Fruit fly (Drosophila melanogaster) whole organism: ENCODE measurements around the gene GstT4.

ENCODE experiments used
- CG8478 ChIP-seq: fragments of >200 bp; optimal IDR thresholded peaks from 2 replicates; lab custom pipeline; 2018; ENCODE audit warnings: inconsistent platforms
- Dll ChIP-seq: fragments of >200 bp; optimal IDR thresholded peaks from 2 replicates; lab custom pipeline; 2017
- EcR ChIP-seq, 2 experiments: fragments of >200 bp; optimal IDR thresholded peaks; 2 replicates each; lab custom pipeline; 2017; ENCODE audit warnings: missing biosample characterization in 2 of 2, missing genetic modification characterization in 2 of 2, missing genetic modification reagents in 2 of 2
- pan ChIP-seq: fragments of >200 bp; optimal IDR thresholded peaks from 2 replicates; lab custom pipeline; 2017
- psq ChIP-seq: fragments of >200 bp; optimal IDR thresholded peaks from 2 replicates; lab custom pipeline; 2017
- usp ChIP-seq: fragments of >200 bp; optimal IDR thresholded peaks from 2 replicates; lab custom pipeline; 2017; ENCODE audit warnings: missing biosample characterization, missing genetic modification characterization, mixed read lengths

DNA sequence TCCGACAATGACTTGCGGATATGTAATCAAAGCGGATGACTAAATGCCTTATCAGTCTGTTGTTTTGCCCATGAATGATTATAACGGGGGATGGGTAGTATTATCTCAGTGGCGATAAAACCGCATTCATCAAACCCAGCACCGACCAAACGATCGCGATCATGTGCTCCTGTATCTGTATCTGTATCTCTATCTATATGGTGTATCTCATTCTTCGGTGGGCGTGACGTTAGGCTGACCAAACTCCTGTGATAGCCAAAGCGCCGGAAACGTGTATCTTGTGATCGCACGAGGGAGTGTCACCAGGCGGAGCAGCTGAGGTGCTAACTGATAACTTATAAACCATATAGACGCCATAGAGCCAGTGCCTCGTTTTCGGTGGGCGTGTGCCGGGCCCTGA lies 11.8 kb upstream of the GstT4 start:
- TF ChIP-seq EcR (GFP tag; optimal IDR thresholded peaks at IDR 0.05; lab: Kevin White, UChicago) (no peak), Dll (lab: Kevin White, UChicago) (no peak), psq (lab: Kevin White, UChicago) (no peak), usp (no peak), CG8478 (lab: Kevin White, UChicago) (no peak), pan (lab: Kevin White, UChicago) (no peak)
